Worm (Caenorhabditis elegans): Measurements from ENCODE around the gene nstp-10.

Gene nstp-10

DNA sequence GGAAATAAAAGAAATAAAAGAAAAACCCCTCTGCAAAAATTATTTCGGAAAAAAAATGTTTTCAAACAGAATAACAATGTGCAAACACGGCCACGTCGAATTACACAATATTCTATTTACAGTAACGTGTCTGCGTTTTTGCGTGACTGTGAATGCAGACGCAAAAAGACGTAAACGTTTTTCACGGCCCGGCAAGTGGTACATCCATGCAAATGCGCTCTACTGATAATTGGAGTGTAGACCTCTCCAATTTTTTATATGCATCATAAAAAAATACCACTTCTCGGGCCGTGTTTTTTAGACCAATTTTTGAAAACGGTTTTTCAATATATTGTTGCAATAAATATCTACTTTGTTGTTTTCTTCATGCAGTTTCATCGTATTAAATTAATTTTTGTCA is at the start of gene nstp-10:
Gene nstp-10 (minus strand): TSS at position 378 of the 400 bp plus-strand sequence.
- no peak for TF ChIP-seq unc-62 (GFP tag; optimal IDR thresholded peaks at IDR 0.05)

DNA sequence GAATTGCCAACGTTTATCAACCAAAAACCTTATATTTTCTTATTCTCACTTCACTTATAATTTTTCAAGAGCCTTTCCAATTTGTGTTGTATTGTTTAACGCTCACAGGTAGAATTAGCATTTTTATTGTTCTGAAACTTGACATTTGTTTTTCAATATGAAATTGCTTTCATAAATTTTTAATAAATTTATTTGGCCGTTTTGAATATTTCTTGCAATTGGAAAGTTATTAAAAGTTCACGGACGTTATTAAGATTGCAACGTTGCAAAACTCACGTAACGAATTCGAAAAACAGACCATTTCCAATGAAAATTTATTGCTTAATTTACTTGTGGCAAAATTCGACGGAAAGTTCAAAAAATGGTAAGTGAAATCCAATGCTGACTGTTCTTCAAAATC is 40.7 kb upstream of the nstp-10 start, which contains the start of gene K09G1.2:
Gene K09G1.2 (plus strand): TSS at position 301 of the 400 bp plus-strand sequence.
- TF ChIP-seq unc-62 (GFP tag; optimal IDR thresholded peaks at IDR 0.05): no peak

ce11 chrV:9588574-9588973 is 38.9 kb upstream of the nstp-10 start:
- no peak for TF ChIP-seq unc-62 (GFP tag; optimal IDR thresholded peaks at IDR 0.05)

- no peak for TF ChIP-seq unc-62 (GFP tag; optimal IDR thresholded peaks at IDR 0.05)
Observed at ce11 chrV:9587619-9588018, 38.0 kb upstream of the nstp-10 start.

DNA sequence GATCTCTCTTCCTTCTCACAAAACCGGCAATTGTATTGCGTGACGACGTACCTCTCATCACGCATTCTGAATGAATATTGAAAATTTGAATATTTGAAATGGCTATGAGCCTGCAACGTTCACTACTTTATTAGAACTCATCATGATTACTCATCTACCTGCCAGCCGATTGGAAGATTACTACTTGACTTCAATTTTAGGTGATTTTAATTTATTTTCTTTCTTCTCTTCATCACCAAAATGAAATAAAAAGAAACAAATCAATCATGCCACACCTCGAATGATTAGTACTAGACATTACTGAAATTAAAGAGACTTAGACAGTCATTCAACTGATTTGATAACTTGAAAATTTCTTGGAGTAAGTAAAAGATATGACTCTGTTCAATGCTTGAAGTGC is 34.6 kb upstream of the nstp-10 start:
- no peak for TF ChIP-seq unc-62 (GFP tag; optimal IDR thresholded peaks at IDR 0.05)

ce11 chrV:9583323-9583644 is 33.6 kb upstream of the nstp-10 start, which contains the start of gene K09G1.1:
TSS of gene K09G1.1 (plus strand) at chrV:9583545.
- no peak for TF ChIP-seq unc-62 (GFP tag; optimal IDR thresholded peaks at IDR 0.05)

- TF ChIP-seq unc-62 (GFP tag; optimal IDR thresholded peaks at IDR 0.05): no peak
Observed at ce11 chrV:9582594-9583322, 33.1 kb upstream of the nstp-10 start, which contains the start of gene rtfo-1. TSS of gene rtfo-1 (minus strand) at chrV:9582644.

DNA sequence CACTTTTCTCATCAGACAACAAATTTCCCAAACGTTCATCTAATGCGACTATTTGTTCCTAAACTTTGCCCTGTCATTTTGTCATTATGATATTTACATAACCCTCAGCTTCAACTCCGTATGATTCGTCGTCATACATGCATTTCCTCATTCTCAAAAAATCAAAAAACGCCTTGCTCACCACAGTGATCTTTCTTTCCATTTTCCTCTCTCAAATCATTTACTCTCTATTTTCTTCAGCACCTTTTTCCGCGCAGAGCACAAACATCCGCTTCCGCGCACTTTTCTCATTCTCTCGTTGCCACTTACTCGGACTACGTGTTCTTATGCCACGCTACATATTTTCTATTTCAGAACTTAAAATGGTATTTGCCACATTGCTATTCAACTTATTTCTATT is 27.4 kb upstream of the nstp-10 start, which contains the start of gene F25B3.2:
Gene F25B3.2 (plus strand): TSS at position 301 of the 400 bp plus-strand sequence.
- no peak for TF ChIP-seq unc-62 (GFP tag; optimal IDR thresholded peaks at IDR 0.05)

- no peak for TF ChIP-seq unc-62 (GFP tag; optimal IDR thresholded peaks at IDR 0.05)
Observed at ce11 chrV:9571673-9572072, 22.0 kb upstream of the nstp-10 start.

ce11 chrV:9571056-9571455 is 21.4 kb upstream of the nstp-10 start:
- TF ChIP-seq unc-62 (GFP tag; optimal IDR thresholded peaks at IDR 0.05): no peak

DNA sequence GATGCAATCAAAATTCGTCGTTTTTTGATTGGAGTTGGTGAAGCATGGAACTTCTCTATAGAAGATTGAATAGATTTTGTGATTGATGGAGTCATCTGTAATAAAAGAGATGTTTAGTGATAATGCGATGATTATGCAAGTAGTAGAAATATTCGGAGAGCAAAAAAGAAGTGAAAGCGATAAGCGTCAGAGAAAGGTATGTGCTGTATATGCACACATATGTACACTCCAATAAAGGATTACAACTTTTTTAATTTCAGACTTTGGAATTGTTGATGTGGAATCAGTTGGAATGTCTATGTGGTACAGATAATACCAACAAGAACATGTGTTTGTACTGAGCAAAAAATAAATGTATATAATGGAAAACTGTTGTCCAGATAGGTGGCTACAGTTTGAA is 20.6 kb upstream of the nstp-10 start, which contains the start of gene F25B3.5:
Gene F25B3.5 (minus strand): TSS at position 101 of the 400 bp plus-strand sequence.
- no peak for TF ChIP-seq unc-62 (GFP tag; optimal IDR thresholded peaks at IDR 0.05)

ce11 chrV:9568707-9569106 is 19.1 kb upstream of the nstp-10 start, which contains the start of gene F25B3.4:
TSS of gene F25B3.4 (minus strand) at chrV:9568807.
- no peak for TF ChIP-seq unc-62 (GFP tag; optimal IDR thresholded peaks at IDR 0.05)

- no peak for TF ChIP-seq unc-62 (GFP tag; optimal IDR thresholded peaks at IDR 0.05)
Observed at ce11 chrV:9563585-9563984, 13.9 kb upstream of the nstp-10 start.

DNA sequence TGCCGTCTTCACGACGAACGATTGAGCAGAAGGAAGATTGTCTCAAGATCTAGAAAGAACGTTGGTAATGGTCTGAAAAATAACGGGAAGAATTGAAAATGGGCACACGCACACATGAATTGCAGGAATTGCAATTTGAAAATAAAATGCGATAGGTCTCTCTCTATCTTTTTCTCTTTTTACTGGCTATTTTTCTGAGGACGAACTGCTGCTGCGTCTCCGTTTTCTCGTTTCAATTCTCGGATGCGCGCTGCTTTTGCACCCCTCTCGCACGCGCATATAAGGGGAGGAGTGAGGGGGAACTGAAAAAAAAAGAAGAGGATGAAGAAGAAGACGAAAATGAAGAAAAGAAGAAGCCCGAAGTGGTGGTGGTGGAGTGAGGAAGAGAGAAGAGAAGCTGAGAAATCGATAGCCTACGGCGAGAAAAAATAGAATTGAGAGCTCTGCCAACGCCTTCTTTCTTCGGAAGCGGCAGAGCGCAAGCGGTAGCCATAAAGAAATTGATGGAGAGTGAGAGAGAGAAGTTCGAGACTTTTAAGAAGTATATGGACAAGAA is 12.1 kb upstream of the nstp-10 start, which contains the start of gene rgef-1:
Gene rgef-1 (minus strand): TSS at position 51 of the 556 bp plus-strand sequence.
- no peak for TF ChIP-seq unc-62 (GFP tag; optimal IDR thresholded peaks at IDR 0.05)

DNA sequence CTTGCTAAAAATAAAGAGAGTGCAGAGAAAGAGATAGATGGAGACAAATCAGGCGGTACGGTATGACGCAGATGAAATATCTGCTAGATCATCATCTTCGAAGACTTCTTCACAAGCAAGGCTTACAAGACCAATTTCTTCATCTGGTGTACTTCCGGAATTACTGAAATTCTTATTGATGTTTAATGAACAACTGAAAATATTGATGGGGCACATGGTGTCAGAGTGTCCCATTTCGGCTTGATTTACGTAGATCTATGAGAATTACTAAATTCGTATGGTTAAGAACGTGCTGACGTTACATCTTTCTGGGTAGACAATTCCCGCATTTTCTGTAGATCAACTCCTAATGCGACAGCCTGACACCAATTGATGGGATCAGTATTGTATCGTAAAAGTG is 7.0 kb upstream of the nstp-10 start:
- TF ChIP-seq unc-62 (GFP tag; optimal IDR thresholded peaks at IDR 0.05): no peak

DNA sequence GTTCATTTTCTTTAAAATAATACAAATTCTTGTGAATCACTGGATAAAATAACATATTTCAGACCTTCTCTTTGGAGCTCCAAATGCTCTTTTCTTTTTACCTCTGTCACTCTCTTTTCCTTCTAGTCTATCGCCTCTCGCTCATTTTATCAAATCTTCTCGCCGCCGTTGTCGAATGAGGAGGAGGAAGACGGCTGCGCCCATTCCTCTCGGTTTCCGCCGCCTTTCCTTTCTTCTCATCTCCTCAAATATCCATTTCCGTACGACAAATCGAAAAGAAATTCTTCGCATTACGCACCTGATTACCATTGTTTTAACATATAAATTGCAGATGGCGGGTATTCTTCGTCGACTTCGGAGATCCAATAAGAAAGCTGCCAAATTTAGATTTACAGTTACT is 677 bp upstream of the nstp-10 start, which contains the start of gene ehbp-1:
Gene ehbp-1 (plus strand): TSS at position 332 of the 400 bp plus-strand sequence.
- no peak for TF ChIP-seq unc-62 (GFP tag; optimal IDR thresholded peaks at IDR 0.05)

DNA sequence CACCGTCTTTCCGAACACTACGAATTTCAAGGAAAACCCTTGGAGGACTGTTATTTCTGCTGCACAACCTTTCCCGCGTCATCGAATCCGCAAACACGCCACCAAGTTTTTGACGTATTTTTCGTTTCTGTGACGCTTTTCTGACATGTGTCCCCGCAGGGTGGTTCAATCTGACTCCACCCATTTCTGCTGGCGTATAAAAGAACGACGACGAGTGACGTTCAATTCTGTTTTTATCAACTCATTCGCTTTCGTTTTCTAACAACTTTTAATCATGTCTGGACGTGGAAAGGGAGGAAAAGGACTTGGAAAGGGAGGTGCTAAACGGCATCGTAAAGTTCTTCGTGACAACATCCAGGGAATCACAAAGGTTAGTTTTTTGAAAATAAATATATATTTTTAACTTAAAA is 2.8 kb downstream of the nstp-10 start, which contains the start of gene his-37:
Gene his-37 (plus strand): TSS at position 246 of the 410 bp plus-strand sequence.
- TF ChIP-seq unc-62 (GFP tag; optimal IDR thresholded peaks at IDR 0.05): no peak
